Fruit fly (Drosophila melanogaster): ENCODE data around the gene mRpL14.
A peak's percentile ranks its signal among the peaks of the same experiment; 100 is the strongest.

mRpL14 gene

dm6 chrX:2300293-2301068 lies 44.0 kb downstream of the mRpL14 start (continued):
- TF ChIP-seq CG3032 (tag; optimal IDR thresholded peaks at IDR 0.05) (peak; percentile 98), Hr38 (GFP tag; optimal IDR thresholded peaks at IDR 0.05) (peak; percentile 67), pdm3 (GFP tag; optimal IDR thresholded peaks at IDR 0.05) (peak; percentile 99), fkh (GFP tag; optimal IDR thresholded peaks at IDR 0.05) (peak; percentile 85), fd85E (GFP tag; optimal IDR thresholded peaks at IDR 0.05) (peak; percentile 91), CG11294 (GFP tag; IDR thresholded peaks at IDR 0.05) (peak; percentile 99), svp (GFP tag) (peak; percentile 100), CG4318 (GFP tag; optimal IDR thresholded peaks at IDR 0.05) (peak; percentile 99), acj6 (GFP tag; optimal IDR thresholded peaks at IDR 0.05) (peak; percentile 99), cyc (GFP tag; optimal IDR thresholded peaks at IDR 0.05) (peak; percentile 99), Blimp-1 (GFP tag; optimal IDR thresholded peaks at IDR 0.05) (peak; percentile 97), CG8632 (GFP tag; optimal IDR thresholded peaks at IDR 0.05) (peak; percentile 99), CG9139 (GFP tag; optimal IDR thresholded peaks at IDR 0.05) (peak; percentile 97), eg (GFP tag; IDR thresholded peaks at IDR 0.05) (peak; percentile 99), Eip78C (GFP tag) (peak; percentile 100), ss (GFP tag; optimal IDR thresholded peaks at IDR 0.05) (peak; percentile 96 to 99), CG8119 (GFP tag; IDR thresholded peaks at IDR 0.05) (peak; percentile 100), Gug (GFP tag; IDR thresholded peaks at IDR 0.05) (peak; percentile 99)

- TF ChIP-seq net (GFP tag; optimal IDR thresholded peaks at IDR 0.05), result peak; percentile 93
- TF ChIP-seq lz (GFP tag; optimal IDR thresholded peaks at IDR 0.05), result peak; percentile 92
- peak; percentile 89 for TF ChIP-seq CG16779 (tag; optimal IDR thresholded peaks at IDR 0.05)
- peak; percentile 91 for TF ChIP-seq CG6854 (GFP tag; optimal IDR thresholded peaks at IDR 0.05)
- peak; percentile 84 for TF ChIP-seq fd59A (GFP tag; optimal IDR thresholded peaks at IDR 0.05)
- TF ChIP-seq CG6276 (GFP tag; optimal IDR thresholded peaks at IDR 0.05), result peak; percentile 79
- peak; percentile 94 for TF ChIP-seq esn (GFP tag; optimal IDR thresholded peaks at IDR 0.05)
- peak; percentile 94 for TF ChIP-seq cyc (GFP tag; optimal IDR thresholded peaks at IDR 0.05)
- peak; percentile 44 for TF ChIP-seq fkh (GFP tag; optimal IDR thresholded peaks at IDR 0.05)
- TF ChIP-seq Smox (GFP tag; optimal IDR thresholded peaks at IDR 0.05), result peak; percentile 88
- TF ChIP-seq acj6 (GFP tag; optimal IDR thresholded peaks at IDR 0.05), result peak; percentile 90
- peak; percentile 79 to 91 for TF ChIP-seq salr (GFP tag; optimal IDR thresholded peaks at IDR 0.05)
- TF ChIP-seq Ets96B (tag; optimal IDR thresholded peaks at IDR 0.05), result peak; percentile 93
- TF ChIP-seq Hr4 (GFP tag; optimal IDR thresholded peaks at IDR 0.05), result peak; percentile 80
- TF ChIP-seq Hr39 (GFP tag; optimal IDR thresholded peaks at IDR 0.05), result peak; percentile 89
- TF ChIP-seq CG11294 (GFP tag; IDR thresholded peaks at IDR 0.05), result peak; percentile 75
- TF ChIP-seq CG7368 (GFP tag; optimal IDR thresholded peaks at IDR 0.05), result peak; percentile 96
- peak; percentile 87 for TF ChIP-seq Gug (GFP tag; IDR thresholded peaks at IDR 0.05)
- TF ChIP-seq Sox14 (GFP tag; optimal IDR thresholded peaks at IDR 0.05), result peak; percentile 92
- peak; percentile 93 for TF ChIP-seq pdm3 (GFP tag; optimal IDR thresholded peaks at IDR 0.05)
- TF ChIP-seq CG1621 (tag; optimal IDR thresholded peaks at IDR 0.05), result peak; percentile 93
- TF ChIP-seq CG6808 (GFP tag; optimal IDR thresholded peaks at IDR 0.05), result peak; percentile 85
- TF ChIP-seq Ets21C (GFP tag; optimal IDR thresholded peaks at IDR 0.05), result peak; percentile 84
- peak; percentile 76 for TF ChIP-seq CG11902 (GFP tag; optimal IDR thresholded peaks at IDR 0.05)
- peak; percentile 89 for TF ChIP-seq CG10631 (GFP tag; optimal IDR thresholded peaks at IDR 0.05)
- TF ChIP-seq CG34406 (GFP tag; optimal IDR thresholded peaks at IDR 0.05), result peak; percentile 89
- TF ChIP-seq fd85E (GFP tag; optimal IDR thresholded peaks at IDR 0.05), result peak; percentile 87
- peak; percentile 96 for TF ChIP-seq topi (GFP tag; optimal IDR thresholded peaks at IDR 0.05)
- TF ChIP-seq Blimp-1 (GFP tag; optimal IDR thresholded peaks at IDR 0.05), result peak; percentile 77
- TF ChIP-seq CG8632 (GFP tag; optimal IDR thresholded peaks at IDR 0.05), result peak; percentile 91
- peak; percentile 95 for TF ChIP-seq Eip75B (GFP tag; optimal IDR thresholded peaks at IDR 0.05)
- peak; percentile 70 for TF ChIP-seq Sox15 (GFP tag; optimal IDR thresholded peaks at IDR 0.05)
- peak; percentile 85 for TF ChIP-seq CG8119 (GFP tag; IDR thresholded peaks at IDR 0.05)
- peak; percentile 85 for TF ChIP-seq spab (GFP tag; optimal IDR thresholded peaks at IDR 0.05)
- peak; percentile 91 for TF ChIP-seq CG6792 (GFP tag; optimal IDR thresholded peaks at IDR 0.05)
- TF ChIP-seq vri (GFP tag; optimal IDR thresholded peaks at IDR 0.05), result peak; percentile 93
- peak; percentile 92 for TF ChIP-seq Met (GFP tag; optimal IDR thresholded peaks at IDR 0.05)
- TF ChIP-seq dsx (GFP tag; optimal IDR thresholded peaks at IDR 0.05; ENCODE audit: poor library complexity, severe bottlenecking), result peak; percentile 95
These were observed 45.6 kb downstream of the mRpL14 start for dm6 chrX:2298708-2299370.
